Fruit fly (Drosophila melanogaster) whole organism: Measurements from ENCODE around the gene CG7264.

Source experiments
- CG8478 ChIP-seq: fragments of >200 bp; optimal IDR thresholded peaks from 2 replicates; lab custom pipeline; 2018; ENCODE audit warnings: inconsistent platforms
- Dll ChIP-seq: fragments of >200 bp; optimal IDR thresholded peaks from 2 replicates; lab custom pipeline; 2017
- EcR ChIP-seq, 2 experiments: fragments of >200 bp; optimal IDR thresholded peaks; 2 replicates each; lab custom pipeline; 2017; ENCODE audit warnings: missing biosample characterization in 2 of 2, missing genetic modification characterization in 2 of 2, missing genetic modification reagents in 2 of 2
- pan ChIP-seq: fragments of >200 bp; optimal IDR thresholded peaks from 2 replicates; lab custom pipeline; 2017
- psq ChIP-seq: fragments of >200 bp; optimal IDR thresholded peaks from 2 replicates; lab custom pipeline; 2017
- usp ChIP-seq: fragments of >200 bp; optimal IDR thresholded peaks from 2 replicates; lab custom pipeline; 2017; ENCODE audit warnings: missing biosample characterization, missing genetic modification characterization, mixed read lengths

dm6 chr3L:11871205-11871604 is 42.4 kb downstream of the CG7264 start, which contains the start of gene CG5906:
- TF ChIP-seq CG8478: no peak
- TF ChIP-seq EcR (GFP tag; optimal IDR thresholded peaks at IDR 0.05; lab: Kevin White, UChicago): no peak
- no peak for TF ChIP-seq usp (GFP tag; lab: Kevin White, UChicago)
- TF ChIP-seq Dll: no peak
- no peak for TF ChIP-seq psq (lab: Kevin White, UChicago)
- TF ChIP-seq pan (lab: Kevin White, UChicago): no peak
